Worm (Caenorhabditis elegans): ENCODE data around the gene his-72.

The his-72 gene

DNA sequence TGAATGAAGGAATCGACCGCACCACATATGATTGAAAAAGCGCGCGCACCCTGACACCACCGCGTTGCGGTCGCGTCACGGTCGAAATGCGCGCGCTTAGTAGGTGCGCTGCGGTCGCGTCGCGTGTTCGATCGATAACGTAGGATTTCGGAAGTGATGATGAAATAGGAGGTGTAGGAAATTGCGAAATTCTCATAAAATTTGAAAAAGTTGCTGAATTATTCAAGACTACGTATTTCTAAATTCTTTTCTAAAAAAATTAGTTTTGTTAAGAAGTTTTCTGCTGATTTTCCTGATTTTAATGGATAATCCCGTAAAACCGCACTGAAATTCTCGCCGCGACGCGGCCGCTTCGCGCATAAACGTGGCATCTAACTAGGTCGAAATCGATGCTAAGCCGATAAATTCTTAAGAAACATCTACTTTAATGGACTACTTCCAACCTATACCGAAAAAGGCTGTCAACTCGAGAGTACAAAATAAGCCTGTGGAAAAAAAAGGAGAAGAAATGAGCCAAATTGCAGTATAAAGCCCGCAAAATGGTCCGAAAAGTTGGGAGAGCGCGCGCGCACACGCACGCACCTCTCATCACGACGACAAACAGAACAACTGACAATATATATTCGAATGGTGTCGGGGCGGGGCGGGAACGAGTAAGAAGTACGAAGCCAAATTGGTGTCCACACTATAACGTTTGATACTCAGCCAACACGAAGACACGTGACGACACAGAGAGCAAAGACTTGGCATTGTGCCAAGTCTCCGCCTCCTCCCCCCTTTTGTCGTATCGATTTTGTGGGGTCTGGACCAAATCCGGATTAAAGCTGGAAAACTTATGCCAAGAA lies at the start of gene his-72:
his-72 (minus strand) TSS at position 589 of the 845 bp plus-strand sequence.
- TF ChIP-seq hlh-11 (tag; optimal IDR thresholded peaks at IDR 0.05) (peak; percentile 33), saeg-2 (GFP tag; IDR thresholded peaks at IDR 0.05) (no peak), F37D6.2 (tag; optimal IDR thresholded peaks at IDR 0.05) (no peak), R02D3.7 (tag; optimal IDR thresholded peaks at IDR 0.05) (no peak), dmd-6 (GFP tag; IDR thresholded peaks at IDR 0.05) (peak; percentile 44; the same call in 1 of the 2 replicates), zag-1 (tag; optimal IDR thresholded peaks at IDR 0.05) (no peak), mdt-29 (GFP tag; IDR thresholded peaks at IDR 0.05) (0 out of 2 replicates have a peak, but pooled peaks have one; percentile 19), nhr-11 (tag; optimal IDR thresholded peaks at IDR 0.05) (peak; percentile 21), arid-1 (GFP tag; conservative IDR thresholded peaks at IDR 0.05) (0 out of 2 replicates have a peak, but pooled peaks have one; percentile 2), mdl-1 (tag; optimal IDR thresholded peaks at IDR 0.05) (peak; percentile 5 to 6), ztf-7 (tag; optimal IDR thresholded peaks at IDR 0.05) (no peak), egl-43 (GFP tag; IDR thresholded peaks at IDR 0.05) (peak; percentile 64; the same call in 1 of the 2 replicates), snpc-1.2 (GFP tag; IDR thresholded peaks at IDR 0.05) (0 out of 2 replicates have a peak, but pooled peaks have one; percentile 21), T26A8.4 (GFP tag; IDR thresholded peaks at IDR 0.05) (peak; percentile 40; the same call in 1 of the 2 replicates), nhr-6 (tag; optimal IDR thresholded peaks at IDR 0.05) (no peak), hmg-1.1 (GFP tag; IDR thresholded peaks at IDR 0.05) (peak; percentile 46; the same call in 1 of the 2 replicates), dve-1 (tag; optimal IDR thresholded peaks at IDR 0.05; ENCODE audit: insufficient read depth) (peak; percentile 52), zip-2 (tag; optimal IDR thresholded peaks at IDR 0.05) (no peak), ctbp-1 (GFP tag; IDR thresholded peaks at IDR 0.05) (0 out of 2 replicates have a peak, but pooled peaks have one; percentile 15), lin-13 (GFP tag; optimal IDR thresholded peaks at IDR 0.05) (peak; percentile 20), rbr-2 (tag; optimal IDR thresholded peaks at IDR 0.05) (peak; percentile 27), aha-1 (tag) (peak; percentile 81), lsy-2 (tag; optimal IDR thresholded peaks at IDR 0.05) (peak in 1 of 2 experiments; percentile 59), Y5F2A.4 (GFP tag; optimal IDR thresholded peaks at IDR 0.05) (no peak), snpc-4 (tag; optimal IDR thresholded peaks at IDR 0.05) (no peak), Y75B8A.6 (GFP tag; IDR thresholded peaks at IDR 0.05) (0 out of 2 replicates have a peak, but pooled peaks have one; percentile 5), mxl-3 (GFP tag; optimal IDR thresholded peaks at IDR 0.05) (peak; percentile 40), hlh-30 (tag; optimal IDR thresholded peaks at IDR 0.05; ENCODE audit: insufficient read depth) (peak; percentile 58), unc-62 (GFP tag; optimal IDR thresholded peaks at IDR 0.05 in 1 of 2) (peak in 1 of 2 experiments; percentile 34), unc-62 (tag; optimal IDR thresholded peaks at IDR 0.05) (no peak), dpl-1 (GFP tag; optimal IDR thresholded peaks at IDR 0.05) (peak; percentile 21), daf-19 (GFP tag; conservative IDR thresholded peaks at IDR 0.05) (no peak), mep-1 (tag; optimal IDR thresholded peaks at IDR 0.05) (peak; percentile 80), egl-27 (tag; optimal IDR thresholded peaks at IDR 0.05) (no peak), ama-1 (optimal IDR thresholded peaks at IDR 0.05) (peak; percentile 89), unc-130 (GFP tag; optimal IDR thresholded peaks at IDR 0.05) (no peak), lin-38 (GFP tag; IDR thresholded peaks at IDR 0.05) (peak; percentile 54), mxl-2 (GFP tag; conservative IDR thresholded peaks at IDR 0.05) (no peak), mes-2 (tag; optimal IDR thresholded peaks at IDR 0.05; ENCODE audit: poor library complexity, severe bottlenecking) (peak; percentile 53), jun-1 (tag; optimal IDR thresholded peaks at IDR 0.05) (no peak)

DNA sequence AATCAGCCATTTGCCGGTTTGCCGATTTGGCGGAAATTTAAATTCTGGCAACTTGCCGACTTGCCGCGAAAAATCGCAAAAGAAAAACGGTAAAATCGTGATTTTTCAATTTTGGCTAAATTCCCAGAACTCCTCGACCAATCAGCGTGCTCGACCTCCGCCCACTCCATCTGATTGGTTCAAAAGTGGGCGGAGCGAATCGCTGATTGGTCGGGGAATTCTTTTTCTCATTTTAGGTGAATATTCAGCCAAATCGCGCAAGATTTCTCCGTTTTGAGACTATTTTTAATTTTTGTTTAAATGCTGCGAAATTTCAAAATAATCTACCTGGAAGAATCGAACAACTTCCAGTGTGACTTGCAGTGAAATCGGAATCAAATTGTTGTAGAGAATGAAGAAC lies 45.7 kb upstream of the his-72 start:
- TF ChIP-seq attf-4 (tag; optimal IDR thresholded peaks at IDR 0.05) (no peak), dmd-8 (GFP tag; IDR thresholded peaks at IDR 0.05) (no peak), D1046.2 (GFP tag; IDR thresholded peaks at IDR 0.05) (no peak), lim-7 (GFP tag; IDR thresholded peaks at IDR 0.05) (no peak), sdz-12 (GFP tag; optimal IDR thresholded peaks at IDR 0.05) (no peak), ceh-32 (tag; optimal IDR thresholded peaks at IDR 0.05; ENCODE audit: poor library complexity) (no peak), unc-130 (GFP tag; optimal IDR thresholded peaks at IDR 0.05) (no peak), egl-43 (GFP tag; IDR thresholded peaks at IDR 0.05) (no peak), skn-1 (tag; optimal IDR thresholded peaks at IDR 0.05) (no peak), zfp-3 (GFP tag; conservative IDR thresholded peaks at IDR 0.05) (no peak), lin-1 (GFP tag; IDR thresholded peaks at IDR 0.05) (no peak), gei-8 (GFP tag; optimal IDR thresholded peaks at IDR 0.05) (no peak), nhr-77 (tag; optimal IDR thresholded peaks at IDR 0.05) (no peak), lsy-2 (tag; optimal IDR thresholded peaks at IDR 0.05) (no peak)

Measured in whole organism, L4 larva.